Fruit fly (Drosophila melanogaster): ENCODE data around the gene Gclc.

Gene Gclc

DNA sequence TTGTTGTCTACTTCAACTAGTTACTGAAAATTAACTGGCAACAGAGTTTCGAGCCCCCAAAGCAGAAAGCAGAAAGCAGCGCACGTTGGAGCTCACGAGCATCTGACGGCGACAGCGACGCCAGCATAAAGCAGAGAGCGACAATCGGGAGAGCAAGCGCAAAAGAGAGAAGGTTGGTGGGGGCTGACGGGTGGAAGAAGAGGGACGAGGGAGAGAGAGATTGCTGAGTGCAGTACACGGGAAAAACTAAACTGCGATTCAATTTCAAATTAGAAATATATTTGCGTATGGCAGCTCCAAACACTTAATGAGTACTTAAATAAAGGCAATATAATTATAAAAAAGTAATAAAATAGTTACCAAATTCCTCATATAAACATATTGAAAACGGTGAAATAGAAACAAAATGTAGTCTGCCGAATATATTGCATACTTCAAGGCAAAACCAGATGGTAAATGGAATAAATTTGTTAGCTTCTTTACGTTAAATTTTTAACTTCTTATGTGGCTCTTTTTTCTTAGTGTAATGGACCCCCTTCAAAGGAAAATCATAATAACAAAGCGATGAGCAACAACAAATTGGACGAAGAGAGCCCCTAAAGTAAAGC lies 23.8 kb downstream of the Gclc start (continued):
- TF ChIP-seq Hr4 (GFP tag; optimal IDR thresholded peaks at IDR 0.05) (peak; percentile 94), Met (GFP tag; optimal IDR thresholded peaks at IDR 0.05) (peak; percentile 96), Eip75B (GFP tag; optimal IDR thresholded peaks at IDR 0.05) (peak; percentile 95), acj6 (GFP tag; optimal IDR thresholded peaks at IDR 0.05) (peak; percentile 96), Eip78C (GFP tag) (peak; percentile 99), CG6854 (GFP tag; optimal IDR thresholded peaks at IDR 0.05) (peak; percentile 91), salr (GFP tag; optimal IDR thresholded peaks at IDR 0.05) (peak; percentile 87 to 95), topi (GFP tag; optimal IDR thresholded peaks at IDR 0.05) (peak; percentile 96), CG11294 (GFP tag; IDR thresholded peaks at IDR 0.05) (peak; percentile 89; the same call in 1 of the 2 replicates), fd85E (GFP tag; optimal IDR thresholded peaks at IDR 0.05) (peak; percentile 68), CG9139 (GFP tag; optimal IDR thresholded peaks at IDR 0.05) (peak; percentile 94), CG6276 (GFP tag; optimal IDR thresholded peaks at IDR 0.05) (peak; percentile 96), spab (GFP tag; optimal IDR thresholded peaks at IDR 0.05) (peak; percentile 95), CG8632 (GFP tag; optimal IDR thresholded peaks at IDR 0.05) (peak; percentile 96), vri (GFP tag; optimal IDR thresholded peaks at IDR 0.05) (peak; percentile 85), CG3919 (GFP tag; optimal IDR thresholded peaks at IDR 0.05) (peak; percentile 95), CG7368 (GFP tag; optimal IDR thresholded peaks at IDR 0.05) (peak; percentile 93), CG6808 (GFP tag; optimal IDR thresholded peaks at IDR 0.05) (peak; percentile 97), CG8319 (GFP tag; optimal IDR thresholded peaks at IDR 0.05) (peak; percentile 91), CG15336 (GFP tag; IDR thresholded peaks at IDR 0.05) (peak; percentile 97), Sox15 (GFP tag; optimal IDR thresholded peaks at IDR 0.05) (peak; percentile 92), OdsH (GFP tag; optimal IDR thresholded peaks at IDR 0.05) (peak; percentile 96), CG3032 (tag; optimal IDR thresholded peaks at IDR 0.05) (peak; percentile 97), pdm3 (GFP tag; optimal IDR thresholded peaks at IDR 0.05) (peak; percentile 95), cyc (GFP tag; optimal IDR thresholded peaks at IDR 0.05) (peak; percentile 92), CG8119 (GFP tag; IDR thresholded peaks at IDR 0.05) (peak; percentile 97), fkh (GFP tag; optimal IDR thresholded peaks at IDR 0.05) (peak; percentile 61), CG31627 (GFP tag; optimal IDR thresholded peaks at IDR 0.05) (peak; percentile 91), Ets21C (GFP tag; optimal IDR thresholded peaks at IDR 0.05) (peak; percentile 83), dsx (GFP tag; optimal IDR thresholded peaks at IDR 0.05; ENCODE audit: poor library complexity, severe bottlenecking) (peak; percentile 93), esn (GFP tag; optimal IDR thresholded peaks at IDR 0.05) (peak; percentile 96), ss (GFP tag; optimal IDR thresholded peaks at IDR 0.05) (peak; percentile 96 to 97), CG1621 (tag; optimal IDR thresholded peaks at IDR 0.05) (peak; percentile 91), CG4318 (GFP tag; optimal IDR thresholded peaks at IDR 0.05) (peak; percentile 94), achi (GFP tag; optimal IDR thresholded peaks at IDR 0.05) (peak; percentile 95), CG10669 (GFP tag; optimal IDR thresholded peaks at IDR 0.05) (peak; percentile 95), Hr39 (GFP tag; optimal IDR thresholded peaks at IDR 0.05) (peak; percentile 91), CG6163 (GFP tag; IDR thresholded peaks at IDR 0.05) (peak; percentile 93)

DNA sequence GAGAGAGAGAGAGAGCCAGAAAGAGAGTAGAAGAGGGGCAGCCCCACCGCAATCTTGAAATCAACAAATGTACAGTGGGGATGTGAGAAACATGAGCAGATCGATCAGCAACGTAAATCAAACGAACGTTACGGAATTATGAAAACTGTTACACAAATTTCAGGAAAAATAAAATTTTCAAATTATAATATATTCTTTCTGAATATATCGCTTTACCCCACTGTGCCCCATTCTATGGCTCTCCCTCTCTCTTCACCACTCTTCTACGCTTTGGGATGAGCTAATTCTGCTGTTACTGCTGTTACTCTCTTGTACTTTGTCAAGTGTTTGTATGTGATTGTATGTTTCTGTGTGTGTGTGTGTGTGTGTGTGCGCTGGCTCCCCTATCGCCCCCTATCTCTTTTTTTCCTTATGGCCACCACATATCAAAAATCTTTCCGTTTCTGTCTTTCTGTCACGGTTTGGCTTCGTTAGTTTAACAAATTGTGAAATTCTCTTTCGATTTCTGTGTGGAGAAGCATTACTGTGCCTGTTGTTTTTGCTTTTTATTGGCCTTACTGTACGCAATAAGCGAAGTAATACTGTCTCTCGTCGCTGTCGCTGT lies 24.8 kb downstream of the Gclc start:
- TF ChIP-seq CG15336 (GFP tag; IDR thresholded peaks at IDR 0.05) (peak; percentile 99), acj6 (GFP tag; optimal IDR thresholded peaks at IDR 0.05) (peak; percentile 97), Sox102F (GFP tag; optimal IDR thresholded peaks at IDR 0.05) (peak; percentile 95), topi (GFP tag; optimal IDR thresholded peaks at IDR 0.05) (peak; percentile 96), Smox (GFP tag; optimal IDR thresholded peaks at IDR 0.05) (peak; percentile 100), eg (GFP tag; IDR thresholded peaks at IDR 0.05) (peak; percentile 99), CG32006 (GFP tag; optimal IDR thresholded peaks at IDR 0.05) (peak; percentile 97), CG9139 (GFP tag; optimal IDR thresholded peaks at IDR 0.05) (peak; percentile 91), ss (GFP tag; optimal IDR thresholded peaks at IDR 0.05) (peak; percentile 93 to 94), CG3032 (tag; optimal IDR thresholded peaks at IDR 0.05) (peak; percentile 91), CG4318 (GFP tag; optimal IDR thresholded peaks at IDR 0.05) (peak; percentile 94), CG16779 (tag; optimal IDR thresholded peaks at IDR 0.05) (peak; percentile 94), Eip93F (GFP tag; optimal IDR thresholded peaks at IDR 0.05) (peak; percentile 95), CG1621 (tag; optimal IDR thresholded peaks at IDR 0.05) (peak; percentile 94), Hr38 (GFP tag; optimal IDR thresholded peaks at IDR 0.05) (no peak), CG6276 (GFP tag; optimal IDR thresholded peaks at IDR 0.05) (peak; percentile 97), dsx (GFP tag; optimal IDR thresholded peaks at IDR 0.05; ENCODE audit: poor library complexity, severe bottlenecking) (peak; percentile 93), Lpt (GFP tag; optimal IDR thresholded peaks at IDR 0.05) (peak; percentile 97), Ets96B (tag; optimal IDR thresholded peaks at IDR 0.05) (peak; percentile 94), OdsH (GFP tag; optimal IDR thresholded peaks at IDR 0.05) (peak; percentile 98), CG34406 (GFP tag; optimal IDR thresholded peaks at IDR 0.05) (peak; percentile 96), spab (GFP tag; optimal IDR thresholded peaks at IDR 0.05) (peak; percentile 93), Eip78C (GFP tag) (peak; percentile 99), CG11294 (GFP tag; IDR thresholded peaks at IDR 0.05) (peak; percentile 96)

Measured in whole organism, prepupa.